Worm (Caenorhabditis elegans): ENCODE measurements around the gene F40G12.6.

Gene F40G12.6

DNA sequence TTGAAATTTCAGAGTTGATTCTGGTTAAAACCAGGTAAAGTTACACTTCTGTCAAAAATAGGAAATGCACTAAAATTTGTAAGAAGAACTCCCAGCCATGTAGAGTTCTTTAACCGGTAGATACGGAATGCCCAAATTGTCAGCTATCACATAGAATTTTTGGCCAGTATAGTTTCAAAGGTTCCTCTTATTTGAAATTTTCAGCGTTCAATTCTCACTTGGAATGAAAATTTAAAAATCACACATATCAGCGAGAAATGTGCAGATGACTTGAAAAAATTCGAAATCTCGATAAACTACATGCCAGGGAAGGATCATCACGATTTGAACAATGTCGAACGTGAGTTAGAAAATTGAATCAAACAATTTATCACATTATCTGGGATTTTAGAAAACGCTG, 23.6 kb upstream of the F40G12.6 start, which contains the start of gene F14D7.3 (continued):
- TF ChIP-seq B0261.1 (tag; optimal IDR thresholded peaks at IDR 0.05) (no peak), C17E4.6 (GFP tag; IDR thresholded peaks at IDR 0.05) (no peak), aptf-2 (GFP tag; conservative IDR thresholded peaks at IDR 0.05) (no peak), pbrm-1 (GFP tag; IDR thresholded peaks at IDR 0.05) (no peak), zfh-2 (GFP tag; conservative IDR thresholded peaks at IDR 0.05) (no peak)

DNA sequence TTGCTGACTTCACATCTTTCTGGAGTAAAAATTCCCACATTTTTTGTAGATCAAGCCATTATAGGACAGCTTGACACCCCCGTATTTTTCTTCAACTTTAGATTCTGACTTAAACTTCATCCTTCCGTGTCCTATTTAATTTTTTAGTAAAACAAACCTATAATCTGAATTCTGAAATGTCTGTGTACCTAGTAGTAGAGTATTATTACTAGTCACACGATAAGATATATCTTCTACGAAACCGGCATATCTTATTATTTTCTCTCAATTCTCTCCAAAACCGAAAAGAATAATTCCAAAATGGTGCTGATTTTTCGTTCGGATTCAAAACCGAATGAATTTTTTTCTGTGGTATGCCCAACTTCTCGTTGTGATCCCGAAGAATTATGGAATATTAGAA, 21.5 kb upstream of the F40G12.6 start, which contains the start of gene F14D7.9:
Gene F14D7.9 (plus strand): TSS at position 301 of the 400 bp plus-strand sequence.
- TF ChIP-seq rec-8 (tag; optimal IDR thresholded peaks at IDR 0.05) (no peak), K11D2.4 (GFP tag; IDR thresholded peaks at IDR 0.05) (no peak), sdz-38 (tag; optimal IDR thresholded peaks at IDR 0.05) (no peak), madf-8 (GFP tag; conservative IDR thresholded peaks at IDR 0.05) (no peak), Y53F4B.3 (GFP tag; IDR thresholded peaks at IDR 0.05) (no peak), repo-1 (tag; optimal IDR thresholded peaks at IDR 0.05) (no peak), F52B5.7 (tag; optimal IDR thresholded peaks at IDR 0.05) (no peak), rcor-1 (GFP tag; IDR thresholded peaks at IDR 0.05) (no peak), snpc-3.4 (tag; optimal IDR thresholded peaks at IDR 0.05) (no peak), F33H1.4 (GFP tag; IDR thresholded peaks at IDR 0.05) (no peak), Y79H2A.3 (GFP tag; conservative IDR thresholded peaks at IDR 0.05) (no peak), madf-10 (tag; optimal IDR thresholded peaks at IDR 0.05) (no peak), Y67H2A.10 (GFP tag; conservative IDR thresholded peaks at IDR 0.05) (no peak), B0336.3 (GFP tag; IDR thresholded peaks at IDR 0.05) (no peak), nfya-2 (GFP tag; IDR thresholded peaks at IDR 0.05) (no peak), attf-6 (GFP tag; IDR thresholded peaks at IDR 0.05) (no peak), ceh-100 (GFP tag; IDR thresholded peaks at IDR 0.05) (no peak), hmg-20 (GFP tag; IDR thresholded peaks at IDR 0.05) (no peak)

DNA sequence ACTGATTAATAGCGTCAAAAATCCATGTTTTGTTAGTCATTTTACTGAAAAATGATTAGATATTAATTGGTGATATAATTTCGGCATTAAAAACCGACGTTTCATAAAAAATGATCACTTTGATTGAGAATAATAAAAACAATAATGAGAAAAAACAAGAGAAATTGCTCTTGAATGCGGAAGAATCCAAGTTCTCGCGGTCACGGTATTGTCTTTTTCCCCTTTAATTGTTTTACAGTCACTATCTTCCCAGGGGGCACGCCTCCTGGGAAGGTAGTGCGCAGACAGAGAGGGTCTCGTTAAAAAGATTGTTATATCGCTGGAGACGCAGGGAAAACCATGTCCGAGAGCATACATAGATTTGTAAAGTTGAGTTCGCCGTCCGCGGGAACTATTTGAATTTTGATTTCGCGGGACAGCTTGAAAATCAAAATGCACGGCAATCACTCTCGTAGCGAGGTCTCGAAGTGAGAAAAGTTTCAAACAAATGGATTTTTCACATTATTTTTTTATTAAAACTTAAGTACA, 20.8 kb upstream of the F40G12.6 start, which contains the start of gene F14D7.2:
Gene F14D7.2 (minus strand): TSS at position 51 of the 528 bp plus-strand sequence.
- TF ChIP-seq dpl-1 (GFP tag; optimal IDR thresholded peaks at IDR 0.05), result peak; percentile 1
- TF ChIP-seq Y95B8A.8 (GFP tag; IDR thresholded peaks at IDR 0.05), result no peak
- peak; percentile 62 for TF ChIP-seq madf-8 (GFP tag; conservative IDR thresholded peaks at IDR 0.05)
- peak; percentile 80 for TF ChIP-seq madf-6 (GFP tag; IDR thresholded peaks at IDR 0.05)
- TF ChIP-seq ceh-100 (GFP tag; IDR thresholded peaks at IDR 0.05), result no peak
- TF ChIP-seq egl-44 (GFP tag; IDR thresholded peaks at IDR 0.05), result no peak
- no peak for TF ChIP-seq ztf-25 (GFP tag; IDR thresholded peaks at IDR 0.05)
- TF ChIP-seq rpc-1 (optimal IDR thresholded peaks at IDR 0.05), result no peak
- TF ChIP-seq rpc-1 (tag; optimal IDR thresholded peaks at IDR 0.05), result no peak
- TF ChIP-seq repo-1 (tag; optimal IDR thresholded peaks at IDR 0.05), result no peak
- TF ChIP-seq madf-3 (GFP tag; IDR thresholded peaks at IDR 0.05), result no peak
- TF ChIP-seq hrde-1 (tag; optimal IDR thresholded peaks at IDR 0.05; ENCODE audit: borderline replicate concordance), result no peak
- TF ChIP-seq ztf-3 (GFP tag; optimal IDR thresholded peaks at IDR 0.05), result no peak
- TF ChIP-seq F49E8.2 (tag; optimal IDR thresholded peaks at IDR 0.05; ENCODE audit: insufficient read depth), result no peak
- no peak for TF ChIP-seq rec-8 (tag; optimal IDR thresholded peaks at IDR 0.05)
- peak; percentile 42; the same call in 1 of the 2 replicates for TF ChIP-seq hmg-1.2 (GFP tag; IDR thresholded peaks at IDR 0.05)
- TF ChIP-seq ztf-18 (tag; optimal IDR thresholded peaks at IDR 0.05), result no peak
- no peak for TF ChIP-seq tbx-9 (tag; optimal IDR thresholded peaks at IDR 0.05; ENCODE audit: borderline replicate concordance)
- no peak for TF ChIP-seq snpc-1.1 (tag; optimal IDR thresholded peaks at IDR 0.05; ENCODE audit: insufficient read depth)
- TF ChIP-seq dox-1 (GFP tag; IDR thresholded peaks at IDR 0.05), result no peak
- TF ChIP-seq athp-1 (tag; optimal IDR thresholded peaks at IDR 0.05), result no peak
- no peak for TF ChIP-seq F55B11.4 (tag; optimal IDR thresholded peaks at IDR 0.05; ENCODE audit: borderline replicate concordance, insufficient read depth)
- TF ChIP-seq aptf-3 (GFP tag; IDR thresholded peaks at IDR 0.05), result peak; percentile 98
- TF ChIP-seq lin-35 (GFP tag; optimal IDR thresholded peaks at IDR 0.05), result no peak
- 0 out of 2 replicates have a peak, but pooled peaks have one; percentile 15 for TF ChIP-seq F33H1.4 (GFP tag; IDR thresholded peaks at IDR 0.05)
- TF ChIP-seq efl-1 (GFP tag; optimal IDR thresholded peaks at IDR 0.05), result peak; percentile 71
- TF ChIP-seq attf-3 (GFP tag; conservative IDR thresholded peaks at IDR 0.05), result no peak
- peak; percentile 99 for TF ChIP-seq aptf-2 (GFP tag; conservative IDR thresholded peaks at IDR 0.05)
